Worm (Caenorhabditis elegans) whole organism, L2 larva: Measurements from ENCODE around the gene T26H8.4.

Experiments used
- aly-2 ChIP-seq: fragments of 150-350 bp; optimal IDR thresholded peaks from 2 replicates; lab custom pipeline; 2014; ENCODE audit warnings: missing biosample characterization, missing genetic modification characterization
- ama-1 ChIP-seq: fragments of 150-350 bp; optimal IDR thresholded peaks from 2 replicates; lab custom pipeline; 2018; ENCODE audit warnings: inconsistent platforms
- ceh-82 ChIP-seq: fragments of 150-350 bp; optimal IDR thresholded peaks from 2 replicates; lab custom pipeline; 2014; ENCODE audit warnings: missing biosample characterization, missing genetic modification characterization
- dmd-4 ChIP-seq: sonication (generic microtip); optimal IDR thresholded peaks from 2 replicates; lab custom pipeline; 2017; ENCODE audit warnings: missing biosample characterization, missing genetic modification characterization
- elt-3 ChIP-seq: sonication (generic microtip); optimal IDR thresholded peaks from 2 replicates; lab custom pipeline; 2017; ENCODE audit warnings: missing biosample characterization, missing genetic modification characterization
- mdl-1 ChIP-seq, 2 experiments: fragments of 150-350 bp in 1 of 2; sonication (generic microtip) in 1 of 2; optimal IDR thresholded peaks; 2 replicates each; lab custom pipeline; 2017; ENCODE audit warnings: missing biosample characterization in 2 of 2, missing genetic modification characterization in 2 of 2
- nhr-11 ChIP-seq: fragments of 150-350 bp; optimal IDR thresholded peaks from 2 replicates; lab custom pipeline; 2014; ENCODE audit warnings: missing biosample characterization, missing genetic modification characterization
- nhr-12 ChIP-seq: fragments of 150-350 bp; optimal IDR thresholded peaks from 2 replicates; lab custom pipeline; 2014; ENCODE audit warnings: missing biosample characterization, missing genetic modification characterization
- nhr-237 ChIP-seq: fragments of 150-350 bp; optimal IDR thresholded peaks from 2 replicates; lab custom pipeline; 2014; ENCODE audit warnings: missing biosample characterization, missing genetic modification characterization
- skn-1 ChIP-seq: sonication (generic microtip); optimal IDR thresholded peaks from 2 replicates; lab custom pipeline; 2017; ENCODE audit warnings: missing biosample characterization, missing genetic modification characterization
- unc-62 ChIP-seq: fragments of 150-350 bp; optimal IDR thresholded peaks from 2 replicates; lab custom pipeline; 2014; ENCODE audit warnings: missing biosample characterization, missing genetic modification reagents, missing genetic modification characterization
- ztf-4 ChIP-seq: fragments of 150-350 bp; optimal IDR thresholded peaks from 2 replicates; lab custom pipeline; 2014; ENCODE audit warnings: missing biosample characterization, missing genetic modification characterization

DNA sequence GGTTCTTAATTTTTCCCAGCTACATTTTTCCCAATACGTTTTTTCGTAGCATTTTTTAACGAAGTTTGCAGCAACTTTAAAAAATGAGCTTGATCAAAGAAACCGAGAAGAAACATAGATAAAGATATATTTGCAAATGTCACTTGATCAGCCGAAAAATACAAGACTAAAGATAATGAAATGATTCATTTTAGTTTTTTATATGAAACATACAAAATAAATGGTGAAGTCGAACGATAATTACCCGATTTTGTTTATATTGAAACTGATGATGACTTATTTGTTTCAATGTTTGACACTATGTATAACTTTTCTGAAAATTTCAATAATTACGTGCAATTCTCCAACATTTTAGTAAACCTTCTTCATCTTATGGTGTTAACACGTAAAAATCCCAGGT is 38.3 kb downstream of the T26H8.4 start, which contains the start of gene srw-22:
- TF ChIP-seq unc-62 (GFP tag; lab: Kevin White, UChicago): no peak
- TF ChIP-seq nhr-11 (tag; lab: Kevin White, UChicago): no peak
- no peak for TF ChIP-seq skn-1 (tag; lab: Kevin White, UChicago)
- TF ChIP-seq ztf-4: no peak
- no peak for TF ChIP-seq ceh-82 (tag; lab: Kevin White, UChicago)
- no peak for TF ChIP-seq dmd-4 (tag; lab: Kevin White, UChicago)
- no peak for TF ChIP-seq aly-2 (tag; lab: Kevin White, UChicago)
- no peak for TF ChIP-seq elt-3 (tag; lab: Kevin White, UChicago)
- TF ChIP-seq ama-1: no peak
- no peak for TF ChIP-seq mdl-1 (tag; optimal IDR thresholded peaks at IDR 0.05; lab: Kevin White, UChicago)
- TF ChIP-seq nhr-12: no peak
- TF ChIP-seq nhr-237 (tag; lab: Kevin White, UChicago): no peak
